Worm (Caenorhabditis elegans) whole organism, L2 larva: ENCODE results near the gene F36H5.18.

Experiments used
- R02D3.7 ChIP-seq: fragments of 150-350 bp; optimal IDR thresholded peaks from 2 replicates; lab custom pipeline; 2014; ENCODE audit warnings: missing biosample characterization, missing genetic modification characterization
- Y55F3AM.14 ChIP-seq: fragments of 200-800 bp; sonication (Bioruptor generic); optimal IDR thresholded peaks from 2 replicates; lab custom pipeline; 2018; ENCODE audit warnings: mild to moderate bottlenecking, missing genetic modification characterization, missing compliant biosample characterization
- aly-2 ChIP-seq: fragments of 150-350 bp; optimal IDR thresholded peaks from 2 replicates; lab custom pipeline; 2014; ENCODE audit warnings: missing biosample characterization, missing genetic modification characterization
- ama-1 ChIP-seq: fragments of 150-350 bp; optimal IDR thresholded peaks from 2 replicates; lab custom pipeline; 2018; ENCODE audit warnings: inconsistent platforms
- blmp-1 ChIP-seq: sonication (generic microtip); optimal IDR thresholded peaks from 2 replicates; lab custom pipeline; 2017; ENCODE audit warnings: missing genetic modification characterization, mild to moderate bottlenecking, missing compliant biosample characterization, antibody characterized with exemption, moderate library complexity; ENCODE audit not compliant: insufficient read depth
- ceh-82 ChIP-seq: fragments of 150-350 bp; optimal IDR thresholded peaks from 2 replicates; lab custom pipeline; 2014; ENCODE audit warnings: missing biosample characterization, missing genetic modification characterization
- crh-2 ChIP-seq: sonication (generic microtip); optimal IDR thresholded peaks from 2 replicates; lab custom pipeline; 2017; ENCODE audit warnings: missing biosample characterization, missing genetic modification characterization
- egl-27 ChIP-seq: sonication (generic microtip); optimal IDR thresholded peaks from 3 replicates; lab custom pipeline; 2017; ENCODE audit warnings: missing biosample characterization, missing genetic modification reagents, missing genetic modification characterization
- elt-3 ChIP-seq: sonication (generic microtip); optimal IDR thresholded peaks from 2 replicates; lab custom pipeline; 2017; ENCODE audit warnings: missing biosample characterization, missing genetic modification characterization
- fos-1 ChIP-seq: fragments of 150-350 bp; optimal IDR thresholded peaks from 2 replicates; lab custom pipeline; 2014; ENCODE audit warnings: missing biosample characterization, missing genetic modification characterization
- gmeb-1 ChIP-seq: fragments of 150-350 bp; optimal IDR thresholded peaks from 2 replicates; lab custom pipeline; 2014; ENCODE audit warnings: missing biosample characterization, missing genetic modification characterization
- lin-13 ChIP-seq: fragments of 150-350 bp; optimal IDR thresholded peaks from 2 replicates; lab custom pipeline; 2014; ENCODE audit warnings: missing biosample characterization, missing genetic modification reagents, missing genetic modification characterization
- lsy-2 ChIP-seq, 2 experiments: fragments of 150-350 bp in 1 of 2; sonication (generic microtip) in 1 of 2; optimal IDR thresholded peaks; 2 replicates each; lab custom pipeline; 2014 to 2017; ENCODE audit warnings: missing biosample characterization in 2 of 2, missing genetic modification characterization in 2 of 2
- mab-5 ChIP-seq: fragments of 150-350 bp; optimal IDR thresholded peaks from 2 replicates; lab custom pipeline; 2014; ENCODE audit warnings: missing biosample characterization, missing genetic modification characterization
- mdl-1 ChIP-seq, 2 experiments: fragments of 150-350 bp in 1 of 2; sonication (generic microtip) in 1 of 2; optimal IDR thresholded peaks; 2 replicates each; lab custom pipeline; 2017; ENCODE audit warnings: missing biosample characterization in 2 of 2, missing genetic modification characterization in 2 of 2
- nhr-11 ChIP-seq: fragments of 150-350 bp; optimal IDR thresholded peaks from 2 replicates; lab custom pipeline; 2014; ENCODE audit warnings: missing biosample characterization, missing genetic modification characterization
- nhr-12 ChIP-seq: fragments of 150-350 bp; optimal IDR thresholded peaks from 2 replicates; lab custom pipeline; 2014; ENCODE audit warnings: missing biosample characterization, missing genetic modification characterization
- nhr-129 ChIP-seq: fragments of 150-350 bp; optimal IDR thresholded peaks from 2 replicates; lab custom pipeline; 2014; ENCODE audit warnings: missing biosample characterization, missing genetic modification characterization
- nhr-21 ChIP-seq: fragments of 150-350 bp; optimal IDR thresholded peaks from 2 replicates; lab custom pipeline; 2014; ENCODE audit warnings: missing biosample characterization, missing genetic modification characterization
- nhr-237 ChIP-seq: fragments of 150-350 bp; optimal IDR thresholded peaks from 2 replicates; lab custom pipeline; 2014; ENCODE audit warnings: missing biosample characterization, missing genetic modification characterization
- nhr-25 ChIP-seq: fragments of 150-350 bp; sonication (generic microtip); optimal IDR thresholded peaks from 3 replicates; lab custom pipeline; 2014; ENCODE audit warnings: missing biosample characterization, missing genetic modification characterization
- nhr-77 ChIP-seq: fragments of 150-350 bp; optimal IDR thresholded peaks from 2 replicates; lab custom pipeline; 2014; ENCODE audit warnings: missing biosample characterization, missing genetic modification characterization
- peb-1 ChIP-seq: fragments of 150-350 bp; optimal IDR thresholded peaks from 2 replicates; lab custom pipeline; 2014; ENCODE audit warnings: missing biosample characterization, missing genetic modification characterization
- sem-4 ChIP-seq: fragments of 150-350 bp; optimal IDR thresholded peaks from 2 replicates; lab custom pipeline; 2014; ENCODE audit warnings: missing biosample characterization, missing genetic modification reagents, missing genetic modification characterization
- skn-1 ChIP-seq: sonication (generic microtip); optimal IDR thresholded peaks from 2 replicates; lab custom pipeline; 2017; ENCODE audit warnings: missing biosample characterization, missing genetic modification characterization
- sma-3 ChIP-seq: sonication (generic microtip); optimal IDR thresholded peaks from 2 replicates; lab custom pipeline; 2016; ENCODE audit warnings: missing genetic modification reagents, missing genetic modification characterization, missing compliant biosample characterization
- unc-39 ChIP-seq: fragments of 150-350 bp; optimal IDR thresholded peaks from 2 replicates; lab custom pipeline; 2014; ENCODE audit warnings: missing biosample characterization, missing genetic modification characterization
- unc-55 ChIP-seq: fragments of 150-350 bp; sonication (generic microtip); optimal IDR thresholded peaks from 3 replicates; lab custom pipeline; 2014; ENCODE audit warnings: missing biosample characterization, missing genetic modification reagents, missing genetic modification characterization
- zag-1 ChIP-seq: fragments of 150-350 bp; optimal IDR thresholded peaks from 2 replicates; lab custom pipeline; 2014; ENCODE audit warnings: missing biosample characterization, missing genetic modification characterization
- ztf-1 ChIP-seq: fragments of 200-800 bp; sonication (Bioruptor generic); conservative IDR thresholded peaks from 2 replicates; pipeline ENCODE4 v1.3.6; 2022; ENCODE audit warnings: missing genetic modification characterization, missing compliant biosample characterization
- ztf-11 ChIP-seq: sonication (generic microtip); optimal IDR thresholded peaks from 2 replicates; lab custom pipeline; 2017; ENCODE audit warnings: missing biosample characterization, missing genetic modification characterization
- ztf-4 ChIP-seq: fragments of 150-350 bp; optimal IDR thresholded peaks from 2 replicates; lab custom pipeline; 2014; ENCODE audit warnings: missing biosample characterization, missing genetic modification characterization

The F36H5.18 gene

ce11 chrII:1759602-1760001, at the start of gene F36H5.18:
F36H5.18 (plus strand) TSS chrII:1759902.
- TF ChIP-seq nhr-77 (tag; lab: Kevin White, UChicago) (no peak), ceh-82 (tag; lab: Kevin White, UChicago) (no peak), gmeb-1 (tag; lab: Kevin White, UChicago) (no peak), sma-3 (GFP tag; lab: Kevin White, UChicago) (no peak), nhr-11 (tag; lab: Kevin White, UChicago) (no peak), elt-3 (no peak), fos-1 (tag; lab: Kevin White, UChicago) (no peak), mdl-1 (tag; optimal IDR thresholded peaks at IDR 0.05; lab: Kevin White, UChicago) (no peak), skn-1 (tag; lab: Kevin White, UChicago) (no peak), nhr-237 (tag; lab: Kevin White, UChicago) (no peak), nhr-21 (no peak), nhr-12 (tag; lab: Kevin White, UChicago) (no peak)

DNA sequence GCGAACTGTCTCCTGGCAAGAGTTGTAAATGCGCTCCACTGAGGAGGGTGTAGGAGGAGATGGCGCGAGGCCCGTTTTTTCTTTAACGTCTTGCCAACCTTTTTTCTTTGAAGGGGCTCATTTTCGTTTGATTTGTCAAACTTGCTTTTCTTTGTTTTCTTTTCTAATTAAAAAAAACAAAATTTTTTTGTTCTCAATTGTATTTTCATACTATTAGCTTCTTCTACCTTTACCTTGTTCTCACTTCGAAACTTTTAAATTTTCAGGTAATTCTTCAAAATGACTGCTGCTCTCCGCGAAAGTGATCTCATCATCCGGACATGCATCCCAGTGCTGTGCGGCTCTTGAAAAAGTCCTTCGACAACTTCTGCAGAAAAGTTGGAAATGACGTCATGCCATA, 49.7 kb upstream of the F36H5.18 start, which contains the start of gene fbxa-184:
TSS of gene fbxa-184 (plus strand) at position 301 of the 400 bp plus-strand sequence.
- TF ChIP-seq unc-55 (GFP tag; lab: Kevin White, UChicago) (no peak), R02D3.7 (no peak)

ce11 chrII:1712938-1713337, 46.8 kb upstream of the F36H5.18 start, which contains the start of gene btb-7:
btb-7 (plus strand) TSS chrII:1713238.
- TF ChIP-seq fos-1 (tag; lab: Kevin White, UChicago) = no peak
- TF ChIP-seq, all 48 proteins: peak for 0

- TF ChIP-seq blmp-1 (tag; lab: Kevin White, UChicago) (no peak), ztf-4 (tag; lab: Kevin White, UChicago) (no peak), egl-27 (no peak), nhr-12 (tag; lab: Kevin White, UChicago) (no peak), ztf-1 (GFP tag; lab: Robert Waterston, UW) (no peak), crh-2 (tag; lab: Kevin White, UChicago) (no peak), R02D3.7 (no peak), aly-2 (no peak), elt-3 (no peak), gmeb-1 (tag; lab: Kevin White, UChicago) (no peak), nhr-129 (tag; lab: Kevin White, UChicago) (no peak), nhr-21 (no peak), ama-1 (lab: Kevin White, UChicago) (no peak), skn-1 (tag; lab: Kevin White, UChicago) (no peak), ceh-82 (tag; lab: Kevin White, UChicago) (no peak)
These were observed 44.8 kb upstream of the F36H5.18 start, which contains the start of gene btb-6 for ce11 chrII:1714772-1715353. btb-6 (plus strand) TSS chrII:1715303.

DNA sequence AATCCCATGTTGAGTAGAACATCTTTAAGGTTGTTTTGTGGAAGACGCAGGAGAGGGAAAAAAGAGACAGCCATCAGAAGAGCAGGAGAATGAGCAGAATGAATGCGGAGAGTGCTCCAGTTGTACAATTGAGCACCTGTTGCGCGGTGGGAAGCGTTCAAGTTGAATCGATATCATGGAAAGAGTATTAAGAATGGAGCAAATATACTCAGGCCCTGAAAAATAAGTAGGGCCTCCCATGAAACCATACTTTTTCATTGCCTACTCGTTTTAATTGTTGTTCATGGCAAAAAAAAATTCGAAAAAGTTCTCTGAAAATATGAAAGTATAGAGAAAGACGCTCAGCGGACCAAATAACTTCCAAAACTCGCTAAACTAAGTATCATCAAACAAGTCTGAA, 40.5 kb upstream of the F36H5.18 start, which contains the start of gene fbxb-48:
TSS of gene fbxb-48 (minus strand) at position 101 of the 400 bp plus-strand sequence.
- TF ChIP-seq ceh-82 (tag; lab: Kevin White, UChicago) (no peak), ztf-4 (tag; lab: Kevin White, UChicago) (no peak), unc-39 (tag; lab: Kevin White, UChicago) (no peak), nhr-77 (tag; lab: Kevin White, UChicago) (no peak), lin-13 (GFP tag; lab: Kevin White, UChicago) (no peak), zag-1 (tag; lab: Kevin White, UChicago) (no peak), unc-55 (GFP tag; lab: Kevin White, UChicago) (no peak), crh-2 (tag; lab: Kevin White, UChicago) (no peak), elt-3 (no peak), Y55F3AM.14 (no peak), sem-4 (tag; lab: Kevin White, UChicago) (no peak), lsy-2 (tag; optimal IDR thresholded peaks at IDR 0.05; lab: Kevin White, UChicago) (no peak), peb-1 (tag; lab: Kevin White, UChicago) (no peak), nhr-25 (tag; lab: Kevin White, UChicago) (no peak), mdl-1 (tag; optimal IDR thresholded peaks at IDR 0.05; lab: Kevin White, UChicago) (no peak), nhr-21 (no peak), mab-5 (tag; lab: Kevin White, UChicago) (no peak), ztf-11 (tag; lab: Kevin White, UChicago) (no peak), gmeb-1 (tag; lab: Kevin White, UChicago) (no peak)
